Worm (Caenorhabditis elegans) whole organism, late embryonic: ENCODE data around the gene tnt-3.

ENCODE experiments used
- C08G9.2 ChIP-seq: sonication (generic microtip); optimal IDR thresholded peaks from 2 replicates; lab custom pipeline; 2016; ENCODE audit warnings: mild to moderate bottlenecking, missing genetic modification characterization, moderate library complexity, missing compliant biosample characterization
- K02D7.2 ChIP-seq: sonication (generic microtip); optimal IDR thresholded peaks from 2 replicates; lab custom pipeline; 2017; ENCODE audit warnings: mild to moderate bottlenecking, missing genetic modification characterization, missing compliant biosample characterization
- K09A11.1 ChIP-seq: sonication (generic microtip); optimal IDR thresholded peaks from 2 replicates; lab custom pipeline; 2017; ENCODE audit warnings: antibody characterized with exemption, mild to moderate bottlenecking, missing genetic modification characterization, missing compliant biosample characterization; ENCODE audit not compliant: insufficient read depth
- T23F11.4 ChIP-seq: fragments of 200-800 bp; sonication (Bioruptor generic); optimal IDR thresholded peaks from 2 replicates; lab custom pipeline; 2018; ENCODE audit warnings: mild to moderate bottlenecking, missing genetic modification characterization, missing compliant biosample characterization
- Y22D7AL.16 ChIP-seq: sonication (generic microtip); optimal IDR thresholded peaks from 2 replicates; lab custom pipeline; 2016; ENCODE audit warnings: missing genetic modification characterization, missing compliant biosample characterization
- ahr-1 ChIP-seq: sonication (generic microtip); optimal IDR thresholded peaks from 2 replicates; lab custom pipeline; 2016; ENCODE audit warnings: missing genetic modification characterization, missing compliant biosample characterization
- ceh-19 ChIP-seq: fragments of 200-800 bp; sonication (Bioruptor generic); optimal IDR thresholded peaks from 2 replicates; lab custom pipeline; 2018; ENCODE audit warnings: mild to moderate bottlenecking, missing genetic modification characterization, missing compliant biosample characterization
- ceh-2 ChIP-seq: sonication (generic microtip); optimal IDR thresholded peaks from 2 replicates; lab custom pipeline; 2016; ENCODE audit warnings: missing genotype, missing genetic modification characterization, missing compliant biosample characterization
- ceh-22 ChIP-seq: sonication (generic microtip); optimal IDR thresholded peaks from 2 replicates; lab custom pipeline; 2017; ENCODE audit warnings: missing biosample characterization, missing genetic modification characterization
- ceh-6 ChIP-seq: fragments of 200-800 bp; sonication (Bioruptor generic); optimal IDR thresholded peaks from 2 replicates; lab custom pipeline; 2018; ENCODE audit warnings: mild to moderate bottlenecking, missing genetic modification characterization, missing compliant biosample characterization
- dve-1 ChIP-seq: sonication (generic microtip); optimal IDR thresholded peaks from 2 replicates; lab custom pipeline; 2017; ENCODE audit warnings: antibody characterized with exemption, mild to moderate bottlenecking, missing genetic modification characterization, missing compliant biosample characterization
- elt-4 ChIP-seq: sonication (generic microtip); optimal IDR thresholded peaks from 2 replicates; lab custom pipeline; 2016; ENCODE audit warnings: missing genetic modification characterization, missing compliant biosample characterization
- fax-1 ChIP-seq: sonication (generic microtip); optimal IDR thresholded peaks from 2 replicates; lab custom pipeline; 2016; ENCODE audit warnings: missing genotype, missing genetic modification characterization, missing compliant biosample characterization
- fkh-6 ChIP-seq: sonication (generic microtip); optimal IDR thresholded peaks from 2 replicates; lab custom pipeline; 2016; ENCODE audit warnings: missing genetic modification characterization, missing compliant biosample characterization
- gmeb-2 ChIP-seq: sonication (generic microtip); optimal IDR thresholded peaks from 2 replicates; lab custom pipeline; 2016; ENCODE audit warnings: missing genetic modification characterization, inconsistent platforms, missing compliant biosample characterization
- hlh-15 ChIP-seq: sonication (generic microtip); optimal IDR thresholded peaks from 2 replicates; lab custom pipeline; 2016; ENCODE audit warnings: missing genetic modification characterization, missing compliant biosample characterization
- hlh-8 ChIP-seq: sonication (generic microtip); optimal IDR thresholded peaks from 2 replicates; lab custom pipeline; 2016; ENCODE audit warnings: missing genotype, missing genetic modification characterization, missing compliant biosample characterization
- lim-6 ChIP-seq: sonication (generic microtip); optimal IDR thresholded peaks from 2 replicates; lab custom pipeline; 2016; ENCODE audit warnings: missing genetic modification characterization, missing compliant biosample characterization
- nhr-232 ChIP-seq: sonication (generic microtip); optimal IDR thresholded peaks from 2 replicates; lab custom pipeline; 2016; ENCODE audit warnings: missing genetic modification characterization, missing compliant biosample characterization
- odd-2 ChIP-seq: sonication (generic microtip); optimal IDR thresholded peaks from 2 replicates; lab custom pipeline; 2017; ENCODE audit warnings: antibody characterized with exemption, mild to moderate bottlenecking, missing genetic modification characterization, missing compliant biosample characterization
- pag-3 ChIP-seq: sonication (generic microtip); optimal IDR thresholded peaks from 2 replicates; lab custom pipeline; 2016; ENCODE audit warnings: missing compliant biosample characterization, missing genetic modification characterization, borderline replicate concordance
- pax-1 ChIP-seq: fragments of 150-350 bp; optimal IDR thresholded peaks from 2 replicates; lab custom pipeline; 2014; ENCODE audit warnings: missing biosample characterization, missing genetic modification characterization
- pros-1 ChIP-seq: fragments of 150-350 bp; optimal IDR thresholded peaks from 2 replicates; lab custom pipeline; 2014; ENCODE audit warnings: missing biosample characterization, missing genetic modification reagents, missing genetic modification characterization
- ref-2 ChIP-seq: sonication (generic microtip); optimal IDR thresholded peaks from 2 replicates; lab custom pipeline; 2016; ENCODE audit warnings: missing genetic modification characterization, missing compliant biosample characterization
- sox-2 ChIP-seq: fragments of 200-800 bp; sonication (Bioruptor generic); IDR thresholded peaks from 2 replicates; pipeline ENCODE4 v1.3.6; 2022; ENCODE audit warnings: missing genetic modification reagents, missing genetic modification characterization, missing compliant biosample characterization
- sox-4 ChIP-seq: sonication (generic microtip); optimal IDR thresholded peaks from 2 replicates; lab custom pipeline; 2017; ENCODE audit warnings: mild to moderate bottlenecking, missing genetic modification characterization, inconsistent platforms, missing compliant biosample characterization
- ttx-3 ChIP-seq: sonication (generic microtip); optimal IDR thresholded peaks from 2 replicates; lab custom pipeline; 2016; ENCODE audit warnings: missing genetic modification reagents, missing genetic modification characterization, missing compliant biosample characterization

tnt-3 gene

ce11 chrX:7898131-7898530 lies 46.8 kb downstream of the tnt-3 start:
- TF ChIP-seq K02D7.2 (tag; lab: Kevin White, UChicago) (no peak), hlh-15 (tag; lab: Kevin White, UChicago) (no peak)
- TF ChIP-seq, all 69 proteins: peak for 0

- no peak for TF ChIP-seq C08G9.2 (tag; lab: Kevin White, UChicago)
- TF ChIP-seq ceh-6: no peak
- no peak for TF ChIP-seq odd-2 (tag; lab: Kevin White, UChicago)
- TF ChIP-seq fkh-6 (tag; lab: Kevin White, UChicago): no peak
- no peak for TF ChIP-seq sox-2
- TF ChIP-seq ceh-22 (tag; lab: Kevin White, UChicago): no peak
- TF ChIP-seq gmeb-2 (tag; lab: Kevin White, UChicago): no peak
- TF ChIP-seq ttx-3 (tag; lab: Kevin White, UChicago): no peak
- TF ChIP-seq pros-1 (tag; lab: Kevin White, UChicago): no peak
- no peak for TF ChIP-seq ceh-19 (GFP tag; lab: Kevin White, UChicago)
- TF ChIP-seq lim-6 (tag; lab: Kevin White, UChicago): no peak
- TF ChIP-seq dve-1 (tag; lab: Kevin White, UChicago): no peak
Measured at ce11 chrX:7897690-7898089, 47.2 kb downstream of the tnt-3 start, which contains the start of gene latd-1. latd-1 (minus strand) TSS chrX:7897790.

ce11 chrX:7892296-7892695 lies 52.6 kb downstream of the tnt-3 start, which contains the start of gene C39D10.5:
C39D10.5 (minus strand) TSS chrX:7892396.
- TF ChIP-seq hlh-8 (tag; lab: Kevin White, UChicago) (no peak), fax-1 (tag; lab: Kevin White, UChicago) (no peak), sox-2 (no peak), T23F11.4 (GFP tag; lab: Kevin White, UChicago) (no peak), pax-1 (tag; lab: Kevin White, UChicago) (no peak), pros-1 (tag; lab: Kevin White, UChicago) (no peak)

ce11 chrX:7888915-7889314 lies 56.0 kb downstream of the tnt-3 start, which contains the start of gene C39D10.2:
C39D10.2 (plus strand) TSS chrX:7889215.
- TF ChIP-seq ahr-1 (no peak), hlh-15 (tag; lab: Kevin White, UChicago) (no peak), Y22D7AL.16 (tag; lab: Kevin White, UChicago) (no peak), elt-4 (tag; lab: Kevin White, UChicago) (no peak), pag-3 (tag; lab: Kevin White, UChicago) (no peak), nhr-232 (tag; lab: Kevin White, UChicago) (no peak), pros-1 (tag; lab: Kevin White, UChicago) (no peak), ceh-2 (tag; lab: Kevin White, UChicago) (no peak), ref-2 (tag; lab: Kevin White, UChicago) (no peak), K09A11.1 (tag; lab: Kevin White, UChicago) (no peak), sox-4 (tag; lab: Kevin White, UChicago) (no peak)
